Worm (Caenorhabditis elegans) whole organism, L4/young adult: ENCODE measurements around the gene srh-39.

Experiments used
- W03F9.2 ChIP-seq: fragments of 150-350 bp; optimal IDR thresholded peaks from 2 replicates; lab custom pipeline; 2014; ENCODE audit warnings: missing biosample characterization, missing genetic modification characterization
- dao-5 ChIP-seq: sonication (generic microtip); optimal IDR thresholded peaks from 2 replicates; lab custom pipeline; 2016; ENCODE audit warnings: missing genotype, missing genetic modification characterization, moderate library complexity, missing compliant biosample characterization
- him-1 ChIP-seq: sonication (generic microtip); optimal IDR thresholded peaks from 2 replicates; lab custom pipeline; 2016; ENCODE audit warnings: missing genotype, missing genetic modification reagents, missing genetic modification characterization, missing compliant biosample characterization

DNA sequence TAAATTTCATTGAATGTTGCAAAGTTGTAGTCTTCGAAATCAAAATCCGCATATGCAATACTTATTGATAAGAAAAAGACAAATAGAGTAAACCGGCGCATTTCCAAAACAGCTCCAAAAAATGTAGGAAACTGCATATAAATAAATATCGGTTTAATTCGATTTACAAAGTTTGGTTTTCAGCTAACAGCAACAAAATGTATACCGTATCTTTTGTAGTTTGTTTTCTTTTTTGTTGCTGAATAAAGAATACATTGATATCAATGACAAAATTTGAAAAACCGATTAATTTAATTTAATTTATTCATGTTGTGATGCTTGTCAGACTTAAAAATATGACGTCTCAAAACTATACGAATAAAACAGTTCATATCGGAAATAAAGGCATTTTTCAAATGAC is 3.9 kb downstream of the srh-39 start, which contains the start of gene B0228.8:
- TF ChIP-seq dao-5 (tag; lab: Kevin White, UChicago) (no peak), W03F9.2 (no peak), him-1 (tag; lab: Kevin White, UChicago) (no peak)
